Worm (Caenorhabditis elegans) whole organism, young adult: Measurements from ENCODE around the gene srh-2.

Source experiments
- B0019.2 ChIP-seq: fragments of 200-800 bp; sonication (Bioruptor generic); conservative IDR thresholded peaks from 2 replicates; pipeline ENCODE4 v1.3.6; 2022; ENCODE audit warnings: missing genetic modification reagents, missing genetic modification characterization, missing compliant biosample characterization
- B0035.1 ChIP-seq: sonication (generic microtip); optimal IDR thresholded peaks from 2 replicates; lab custom pipeline; 2016; ENCODE audit warnings: missing genetic modification characterization, mild to moderate bottlenecking, missing compliant biosample characterization, missing genotype, missing genetic modification reagents
- B0336.3 ChIP-seq: fragments of 200-800 bp; sonication (Bioruptor generic); IDR thresholded peaks from 2 replicates; pipeline ENCODE4 v1.3.6; 2022; ENCODE audit warnings: missing genetic modification characterization, missing compliant biosample characterization
- C17E4.6 ChIP-seq: fragments of 200-800 bp; sonication (Bioruptor generic); IDR thresholded peaks from 2 replicates; pipeline ENCODE4 v1.3.6; 2022; ENCODE audit warnings: missing genetic modification reagents, missing genetic modification characterization, missing compliant biosample characterization
- F23B12.7 ChIP-seq: sonication (generic microtip); optimal IDR thresholded peaks from 2 replicates; lab custom pipeline; 2017; ENCODE audit warnings: missing genetic modification characterization, mild to moderate bottlenecking, missing compliant biosample characterization, antibody characterized with exemption, moderate library complexity; ENCODE audit not compliant: insufficient read depth
- F52B5.7 ChIP-seq: sonication (generic microtip); optimal IDR thresholded peaks from 2 replicates; lab custom pipeline; 2016; ENCODE audit warnings: mild to moderate bottlenecking, missing genetic modification characterization, missing compliant biosample characterization
- F57A8.1 ChIP-seq: fragments of 200-800 bp; sonication (Bioruptor generic); optimal IDR thresholded peaks from 2 replicates; lab custom pipeline; 2018; ENCODE audit warnings: mild to moderate bottlenecking, missing genetic modification characterization, moderate library complexity, missing compliant biosample characterization
- K11D2.4 ChIP-seq: fragments of 200-800 bp; sonication (Bioruptor generic); IDR thresholded peaks from 2 replicates; pipeline ENCODE4 v1.3.6; 2022; ENCODE audit warnings: missing genetic modification reagents, missing genetic modification characterization, missing compliant biosample characterization
- K12H6.12 ChIP-seq: fragments of 200-800 bp; sonication (Bioruptor generic); optimal IDR thresholded peaks from 2 replicates; lab custom pipeline; 2018; ENCODE audit warnings: mild to moderate bottlenecking, missing genetic modification characterization, missing compliant biosample characterization
- Y53F4B.3 ChIP-seq: fragments of 200-800 bp; sonication (Bioruptor generic); IDR thresholded peaks from 2 replicates; pipeline ENCODE4 v1.3.6; 2022; ENCODE audit warnings: missing genetic modification reagents, missing genetic modification characterization, missing compliant biosample characterization
- Y56A3A.18 ChIP-seq: fragments of 200-800 bp; sonication (Bioruptor generic); IDR thresholded peaks from 2 replicates; pipeline ENCODE4 v1.3.6; 2022; ENCODE audit warnings: missing genetic modification reagents, missing genetic modification characterization, missing compliant biosample characterization
- Y79H2A.3 ChIP-seq: fragments of 200-800 bp; sonication (Bioruptor generic); conservative IDR thresholded peaks from 2 replicates; pipeline ENCODE4 v1.3.6; 2022; ENCODE audit warnings: missing genetic modification reagents, missing genetic modification characterization, missing compliant biosample characterization
- Y95B8A.8 ChIP-seq: fragments of 200-800 bp; sonication (Bioruptor generic); IDR thresholded peaks from 2 replicates; pipeline ENCODE4 v1.3.6; 2022; ENCODE audit warnings: missing genetic modification reagents, missing genetic modification characterization, missing compliant biosample characterization
- ama-1 ChIP-seq, 3 experiments: fragments of 150-350 bp in 1 of 3; sonication (generic microtip) in 2 of 3; optimal IDR thresholded peaks; 2 replicates each; lab custom pipeline; 2014 to 2018; ENCODE audit warnings: missing biosample characterization in 2 of 3, missing genetic modification characterization in 2 of 3, missing genetic modification reagents in 2 of 3
- aptf-3 ChIP-seq: fragments of 200-800 bp; sonication (Bioruptor generic); IDR thresholded peaks from 2 replicates; pipeline ENCODE4 v1.3.6; 2022; ENCODE audit warnings: missing genetic modification characterization, missing compliant biosample characterization
- attf-3 ChIP-seq: fragments of 200-800 bp; sonication (Bioruptor generic); conservative IDR thresholded peaks from 2 replicates; pipeline ENCODE4 v1.3.6; 2022; ENCODE audit warnings: missing genetic modification reagents, missing genetic modification characterization, missing compliant biosample characterization
- attf-5 ChIP-seq: fragments of 200-800 bp; sonication (Bioruptor generic); optimal IDR thresholded peaks from 2 replicates; lab custom pipeline; 2018; ENCODE audit warnings: mild to moderate bottlenecking, missing genetic modification characterization, missing compliant biosample characterization
- attf-6 ChIP-seq: fragments of 200-800 bp; sonication (Bioruptor generic); IDR thresholded peaks from 2 replicates; pipeline ENCODE4 v1.3.6; 2022; ENCODE audit warnings: missing genetic modification reagents, missing genetic modification characterization, missing compliant biosample characterization
- ccch-3 ChIP-seq: fragments of 200-800 bp; sonication (Bioruptor generic); optimal IDR thresholded peaks from 2 replicates; lab custom pipeline; 2018; ENCODE audit warnings: mild to moderate bottlenecking, missing genetic modification characterization, missing compliant biosample characterization
- cebp-1 ChIP-seq, 2 experiments: fragments of 200-800 bp in 1 of 2; sonication (Bioruptor generic) in 1 of 2; sonication (generic microtip) in 1 of 2; IDR thresholded peaks in 1 of 2; optimal IDR thresholded peaks in 1 of 2; 2 replicates each; pipeline versions ENCODE4 v1.3.6 to Lab custom; 2017 to 2022; ENCODE audit warnings: missing compliant biosample characterization in 2 of 2, missing genetic modification characterization in 2 of 2, mild to moderate bottlenecking in 1 of 2, missing genetic modification reagents in 1 of 2, moderate library complexity in 1 of 2
- cebp-2 ChIP-seq: fragments of 200-800 bp; sonication (Bioruptor generic); IDR thresholded peaks from 2 replicates; pipeline ENCODE4 v1.3.6; 2022; ENCODE audit warnings: missing genetic modification characterization, missing compliant biosample characterization
- ceh-40 ChIP-seq: fragments of 200-800 bp; sonication (Bioruptor generic); IDR thresholded peaks from 2 replicates; pipeline ENCODE4 v1.3.6; 2022; ENCODE audit warnings: missing genetic modification characterization, missing compliant biosample characterization
- chd-7 ChIP-seq: sonication (generic microtip); optimal IDR thresholded peaks from 2 replicates; lab custom pipeline; 2016; ENCODE audit warnings: mild to moderate bottlenecking, missing genetic modification characterization, moderate library complexity, missing compliant biosample characterization
- egl-44 ChIP-seq: fragments of 200-800 bp; sonication (Bioruptor generic); IDR thresholded peaks from 2 replicates; pipeline ENCODE4 v1.3.6; 2022; ENCODE audit warnings: missing genetic modification reagents, missing genetic modification characterization, missing compliant biosample characterization
- ekl-4 ChIP-seq: fragments of 200-800 bp; sonication (Bioruptor generic); IDR thresholded peaks from 2 replicates; pipeline ENCODE4 v1.3.6; 2022; ENCODE audit warnings: missing genetic modification reagents, missing genetic modification characterization, missing compliant biosample characterization
- gei-17 ChIP-seq: fragments of 200-800 bp; sonication (Bioruptor generic); optimal IDR thresholded peaks from 2 replicates; lab custom pipeline; 2018; ENCODE audit warnings: mild to moderate bottlenecking, missing genetic modification characterization, missing compliant biosample characterization
- hlh-26 ChIP-seq: fragments of 200-800 bp; sonication (Bioruptor generic); conservative IDR thresholded peaks from 2 replicates; pipeline ENCODE4 v1.3.6; 2022; ENCODE audit warnings: missing genetic modification reagents, missing genetic modification characterization, missing compliant biosample characterization
- hmg-1.2 ChIP-seq: fragments of 200-800 bp; sonication (Bioruptor generic); IDR thresholded peaks from 2 replicates; pipeline ENCODE4 v1.3.6; 2022; ENCODE audit warnings: missing genetic modification reagents, missing genetic modification characterization, missing compliant biosample characterization
- hmg-20 ChIP-seq: fragments of 200-800 bp; sonication (Bioruptor generic); IDR thresholded peaks from 2 replicates; pipeline ENCODE4 v1.3.6; 2022; ENCODE audit warnings: missing genetic modification reagents, missing genetic modification characterization, missing compliant biosample characterization
- lag-1 ChIP-seq: fragments of 200-800 bp; sonication (Bioruptor generic); IDR thresholded peaks from 2 replicates; pipeline ENCODE4 v1.3.6; 2022; ENCODE audit warnings: missing genetic modification reagents, missing genetic modification characterization, missing compliant biosample characterization
- madf-6 ChIP-seq: fragments of 200-800 bp; sonication (Bioruptor generic); IDR thresholded peaks from 2 replicates; pipeline ENCODE4 v1.3.6; 2022; ENCODE audit warnings: missing genetic modification reagents, missing genetic modification characterization, missing compliant biosample characterization
- mel-28 ChIP-seq: sonication (generic microtip); optimal IDR thresholded peaks from 2 replicates; lab custom pipeline; 2016; ENCODE audit warnings: borderline replicate concordance, mild to moderate bottlenecking, missing genetic modification characterization, missing compliant biosample characterization
- mes-4 ChIP-seq: sonication (generic microtip); optimal IDR thresholded peaks from 2 replicates; lab custom pipeline; 2016; ENCODE audit warnings: missing genotype, missing genetic modification characterization, missing compliant biosample characterization
- nfya-1 ChIP-seq: sonication (generic microtip); optimal IDR thresholded peaks from 2 replicates; lab custom pipeline; 2017; ENCODE audit warnings: antibody characterized with exemption, missing compliant biosample characterization, missing genetic modification characterization, borderline replicate concordance; ENCODE audit not compliant: insufficient read depth
- nhr-179 ChIP-seq: sonication (generic microtip); optimal IDR thresholded peaks from 2 replicates; lab custom pipeline; 2016; ENCODE audit warnings: mild to moderate bottlenecking, missing genetic modification characterization, missing compliant biosample characterization
- pha-4 ChIP-seq: fragments of 150-350 bp; sonication (generic microtip); optimal IDR thresholded peaks from 2 replicates; lab custom pipeline; 2014; ENCODE audit warnings: missing biosample characterization, missing genetic modification reagents, missing genetic modification characterization
- rcor-1 ChIP-seq: fragments of 200-800 bp; sonication (Bioruptor generic); IDR thresholded peaks from 2 replicates; pipeline ENCODE4 v1.3.6; 2022; ENCODE audit warnings: missing genetic modification reagents, missing genetic modification characterization, missing compliant biosample characterization
- snpc-1.1 ChIP-seq: sonication (generic microtip); optimal IDR thresholded peaks from 2 replicates; lab custom pipeline; 2017; ENCODE audit warnings: missing genetic modification characterization, mild to moderate bottlenecking, missing compliant biosample characterization, antibody characterized with exemption, moderate library complexity, missing genotype, missing genetic modification reagents; ENCODE audit not compliant: insufficient read depth
- snpc-1.3 ChIP-seq: sonication (generic microtip); optimal IDR thresholded peaks from 2 replicates; lab custom pipeline; 2017; ENCODE audit warnings: missing genetic modification characterization, mild to moderate bottlenecking, missing compliant biosample characterization, antibody characterized with exemption, moderate library complexity, missing genotype, missing genetic modification reagents; ENCODE audit not compliant: insufficient read depth
- snpc-3.4 ChIP-seq: sonication (generic microtip); optimal IDR thresholded peaks from 2 replicates; lab custom pipeline; 2017; ENCODE audit warnings: missing genetic modification characterization, mild to moderate bottlenecking, missing compliant biosample characterization, antibody characterized with exemption, moderate library complexity, missing genotype, missing genetic modification reagents
- snpc-4 ChIP-seq, 5 experiments: fragments of 150-350 bp in 1 of 5; sonication (generic microtip) in 4 of 5; optimal IDR thresholded peaks; 2 replicates each; lab custom pipeline; 2014 to 2018; ENCODE audit warnings: missing genetic modification characterization in 5 of 5, missing biosample characterization in 3 of 5, antibody characterized with exemption in 2 of 5, mild to moderate bottlenecking in 2 of 5, missing compliant biosample characterization in 2 of 5, missing genotype in 2 of 5, moderate library complexity in 2 of 5, missing genetic modification reagents in 1 of 5
- sptf-2 ChIP-seq: fragments of 200-800 bp; sonication (Bioruptor generic); optimal IDR thresholded peaks from 2 replicates; lab custom pipeline; 2018; ENCODE audit warnings: mild to moderate bottlenecking, missing genetic modification characterization, missing compliant biosample characterization
- tbp1 ChIP-seq: fragments of 200-800 bp; sonication (Bioruptor generic); optimal IDR thresholded peaks from 2 replicates; lab custom pipeline; 2018; ENCODE audit warnings: mild to moderate bottlenecking, missing genetic modification characterization, missing compliant biosample characterization
- xnd-1 ChIP-seq: sonication (generic microtip); optimal IDR thresholded peaks from 2 replicates; lab custom pipeline; 2016; ENCODE audit warnings: missing genotype, missing genetic modification reagents, missing genetic modification characterization, missing compliant biosample characterization
- ztf-18 ChIP-seq: sonication (generic microtip); optimal IDR thresholded peaks from 2 replicates; lab custom pipeline; 2016; ENCODE audit warnings: missing genotype, mild to moderate bottlenecking, missing genetic modification characterization, missing compliant biosample characterization
- ztf-6 ChIP-seq: fragments of 200-800 bp; sonication (Bioruptor generic); IDR thresholded peaks from 2 replicates; pipeline ENCODE4 v1.3.6; 2022; ENCODE audit warnings: missing genetic modification reagents, missing genetic modification characterization, missing compliant biosample characterization

Gene srh-2

ce11 chrV:730216-730615 lies 2.1 kb downstream of the srh-2 start:
- TF ChIP-seq pha-4 = no peak
- no peak for TF ChIP-seq sptf-2 (GFP tag; lab: Kevin White, UChicago)
- TF ChIP-seq egl-44 (GFP tag; lab: Robert Waterston, UW) = 0 out of 2 replicates have a peak, but pooled peaks have one; percentile 55
- no peak for TF ChIP-seq ztf-6 (GFP tag; lab: Robert Waterston, UW)
- no peak for TF ChIP-seq snpc-1.3 (tag; lab: Kevin White, UChicago)
- TF ChIP-seq chd-7 (tag; lab: Kevin White, UChicago) = peak; percentile 66
- no peak for TF ChIP-seq Y56A3A.18
- no peak for TF ChIP-seq ekl-4 (GFP tag; lab: Robert Waterston, UW)
- TF ChIP-seq xnd-1 (tag; lab: Kevin White, UChicago) = no peak
- TF ChIP-seq Y53F4B.3 (GFP tag; lab: Robert Waterston, UW) = no peak
- 0 out of 2 replicates have a peak, but pooled peaks have one; percentile 36 for TF ChIP-seq Y95B8A.8 (GFP tag; lab: Robert Waterston, UW)
- no peak for TF ChIP-seq attf-3 (GFP tag; lab: Robert Waterston, UW)
- TF ChIP-seq hmg-20 (GFP tag; lab: Robert Waterston, UW) = no peak
- TF ChIP-seq mel-28 (tag; lab: Kevin White, UChicago) = no peak
- TF ChIP-seq cebp-2 (GFP tag; lab: Robert Waterston, UW) = no peak
- no peak for TF ChIP-seq lag-1
- TF ChIP-seq cebp-1 (GFP tag; IDR thresholded peaks at IDR 0.05; lab: Robert Waterston, UW) = peak; percentile 37; the same call in 1 of the 2 replicates
- peak; percentile 71 for TF ChIP-seq cebp-1 (tag; optimal IDR thresholded peaks at IDR 0.05; lab: Kevin White, UChicago)
- no peak for TF ChIP-seq F52B5.7 (tag; lab: Kevin White, UChicago)
- no peak for TF ChIP-seq ztf-18
- TF ChIP-seq tbp1 (GFP tag; lab: Kevin White, UChicago) = peak; percentile 51
- no peak for TF ChIP-seq nfya-1
- TF ChIP-seq gei-17 (GFP tag; lab: Kevin White, UChicago) = no peak
- TF ChIP-seq ama-1 (optimal IDR thresholded peaks at IDR 0.05; lab: Kevin White, UChicago) = no peak
- no peak for TF ChIP-seq ama-1 (GFP tag; optimal IDR thresholded peaks at IDR 0.05; lab: Kevin White, UChicago)
- TF ChIP-seq mes-4 = no peak
- no peak for TF ChIP-seq B0019.2 (GFP tag; lab: Robert Waterston, UW)
- TF ChIP-seq F23B12.7 (tag; lab: Kevin White, UChicago) = no peak
- no peak; the same call in 1 of the 2 replicates for TF ChIP-seq B0336.3 (GFP tag; lab: Robert Waterston, UW)
- no peak for TF ChIP-seq Y79H2A.3 (GFP tag; lab: Robert Waterston, UW)
- no peak for TF ChIP-seq C17E4.6 (GFP tag; lab: Robert Waterston, UW)
- TF ChIP-seq rcor-1 (GFP tag; lab: Robert Waterston, UW) = no peak
- no peak for TF ChIP-seq ccch-3 (GFP tag; lab: Kevin White, UChicago)
- no peak for TF ChIP-seq snpc-1.1
- peak; percentile 45; the same call in 1 of the 2 replicates for TF ChIP-seq K11D2.4
- TF ChIP-seq hmg-1.2 = peak; percentile 27; the same call in 1 of the 2 replicates
- no peak for TF ChIP-seq hlh-26 (GFP tag; lab: Robert Waterston, UW)
- no peak for TF ChIP-seq ceh-40
- TF ChIP-seq attf-5 (GFP tag; lab: Kevin White, UChicago) = peak; percentile 38
- TF ChIP-seq nhr-179 (tag; lab: Kevin White, UChicago) = no peak
- no peak for TF ChIP-seq madf-6
- TF ChIP-seq K12H6.12 (tag; lab: Kevin White, UChicago) = no peak
- no peak for TF ChIP-seq aptf-3 (GFP tag; lab: Robert Waterston, UW)
- TF ChIP-seq attf-6 (GFP tag; lab: Robert Waterston, UW) = no peak
- TF ChIP-seq snpc-4 (GFP tag; optimal IDR thresholded peaks at IDR 0.05; lab: Kevin White, UChicago) = no peak
- no peak for TF ChIP-seq snpc-4 (tag; optimal IDR thresholded peaks at IDR 0.05; lab: Kevin White, UChicago)
- no peak for TF ChIP-seq snpc-3.4
- TF ChIP-seq F57A8.1 (GFP tag; lab: Kevin White, UChicago) = no peak
- no peak for TF ChIP-seq B0035.1 (tag; lab: Kevin White, UChicago)
